Worm (Caenorhabditis elegans) whole organism, L1 larva: ENCODE measurements around the gene srlf-27.

Experiments
- C34B4.2 ChIP-seq: sonication (generic microtip); optimal IDR thresholded peaks from 2 replicates; lab custom pipeline; 2017; ENCODE audit warnings: mild to moderate bottlenecking, missing genetic modification characterization, missing compliant biosample characterization
- ama-1 ChIP-seq: fragments of 150-350 bp; optimal IDR thresholded peaks from 2 replicates; lab custom pipeline; 2014
- blmp-1 ChIP-seq: fragments of 150-350 bp; optimal IDR thresholded peaks from 2 replicates; lab custom pipeline; 2014; ENCODE audit warnings: missing biosample characterization, missing genetic modification characterization
- ceh-82 ChIP-seq, 3 experiments: fragments of 150-350 bp in 1 of 3; sonication (generic microtip) in 2 of 3; optimal IDR thresholded peaks; 2 replicates each; lab custom pipeline; 2014 to 2017; ENCODE audit warnings: missing biosample characterization in 3 of 3, missing genetic modification characterization in 3 of 3
- efl-1 ChIP-seq, 4 experiments: fragments of 150-350 bp; optimal IDR thresholded peaks in 3 of 4; peaks in 1 of 4; 1 replicate in 1 of 4; 2 replicates in 3 of 4; lab custom pipeline; 2014; ENCODE audit warnings: missing biosample characterization in 2 of 4, missing genetic modification characterization in 2 of 4, missing genetic modification reagents in 2 of 4
- efl-3 ChIP-seq: fragments of 200-800 bp; sonication (Bioruptor generic); optimal IDR thresholded peaks from 2 replicates; lab custom pipeline; 2018; ENCODE audit warnings: mild to moderate bottlenecking, missing genetic modification characterization, missing compliant biosample characterization
- elt-3 ChIP-seq, 6 experiments: fragments of 150-350 bp in 1 of 6; sonication (generic microtip); optimal IDR thresholded peaks; 2 replicates each; lab custom pipeline; 2017 to 2018; ENCODE audit warnings: missing biosample characterization in 6 of 6, missing genetic modification characterization in 6 of 6, inconsistent platforms in 1 of 6
- ets-5 ChIP-seq: fragments of 200-800 bp; sonication (Bioruptor generic); IDR thresholded peaks from 2 replicates; pipeline ENCODE4 v1.3.6; 2022; ENCODE audit warnings: missing genetic modification characterization, missing compliant biosample characterization
- fkh-4 ChIP-seq: sonication (generic microtip); optimal IDR thresholded peaks from 2 replicates; lab custom pipeline; 2016; ENCODE audit warnings: missing compliant biosample characterization, missing genetic modification characterization, borderline replicate concordance
- fos-1 ChIP-seq: fragments of 150-350 bp; optimal IDR thresholded peaks from 2 replicates; lab custom pipeline; 2014; ENCODE audit warnings: missing biosample characterization, missing genetic modification characterization
- grh-1 ChIP-seq: fragments of 200-800 bp; sonication (Bioruptor generic); IDR thresholded peaks from 2 replicates; pipeline ENCODE4 v1.3.6; 2022; ENCODE audit warnings: missing genetic modification reagents, missing genetic modification characterization, missing compliant biosample characterization
- hlh-17 ChIP-seq: fragments of 200-800 bp; sonication (Bioruptor generic); optimal IDR thresholded peaks from 2 replicates; lab custom pipeline; 2018; ENCODE audit warnings: missing genetic modification characterization, mild to moderate bottlenecking, missing compliant biosample characterization, moderate library complexity, borderline replicate concordance
- lin-14 ChIP-seq: fragments of 200-800 bp; sonication (Bioruptor generic); optimal IDR thresholded peaks from 2 replicates; lab custom pipeline; 2018; ENCODE audit warnings: mild to moderate bottlenecking, missing genetic modification characterization, moderate library complexity, missing compliant biosample characterization
- lin-15B ChIP-seq: fragments of 150-350 bp; sonication (generic microtip); optimal IDR thresholded peaks from 3 replicates; lab custom pipeline; 2014; ENCODE audit warnings: missing biosample characterization, missing genetic modification characterization
- lin-35 ChIP-seq, 2 experiments: fragments of 150-350 bp; optimal IDR thresholded peaks; 2 replicates each; lab custom pipeline; 2014; ENCODE audit warnings: missing biosample characterization in 2 of 2, missing genetic modification characterization in 2 of 2, missing genetic modification reagents in 2 of 2
- mep-1 ChIP-seq: fragments of 150-350 bp; optimal IDR thresholded peaks from 2 replicates; lab custom pipeline; 2014; ENCODE audit warnings: missing biosample characterization, missing genetic modification characterization
- nhr-11 ChIP-seq: fragments of 150-350 bp; optimal IDR thresholded peaks from 2 replicates; lab custom pipeline; 2014; ENCODE audit warnings: missing biosample characterization, missing genetic modification characterization
- nhr-28 ChIP-seq: fragments of 150-350 bp; optimal IDR thresholded peaks from 2 replicates; lab custom pipeline; 2014; ENCODE audit warnings: missing biosample characterization, missing genetic modification characterization
- nhr-47 ChIP-seq: sonication (generic microtip); optimal IDR thresholded peaks from 2 replicates; lab custom pipeline; 2016; ENCODE audit warnings: mild to moderate bottlenecking, missing genetic modification characterization, moderate library complexity, missing compliant biosample characterization
- nhr-85 ChIP-seq: sonication (generic microtip); peaks from one replicate; lab custom pipeline; 2016; ENCODE audit warnings: missing genetic modification characterization, inconsistent platforms, missing compliant biosample characterization
- pag-3 ChIP-seq: sonication (generic microtip); optimal IDR thresholded peaks from 2 replicates; lab custom pipeline; 2017; ENCODE audit warnings: missing genetic modification characterization, mild to moderate bottlenecking, missing compliant biosample characterization, antibody characterized with exemption, borderline replicate concordance; ENCODE audit not compliant: insufficient read depth
- sox-4 ChIP-seq: sonication (generic microtip); optimal IDR thresholded peaks from 2 replicates; lab custom pipeline; 2016; ENCODE audit warnings: missing genetic modification characterization, missing compliant biosample characterization

The srlf-27 gene

ce11 chrIV:14677095-14677633, 39.7 kb downstream of the srlf-27 start, which contains the start of gene Y57G11C.31:
Y57G11C.31 (plus strand) TSS chrIV:14677370.
- TF ChIP-seq elt-3 (tag; optimal IDR thresholded peaks at IDR 0.05; lab: Kevin White, UChicago): peak in 2 of 6 experiments; percentile 14 to 44
- TF ChIP-seq fkh-4 (tag; lab: Kevin White, UChicago): no peak
- TF ChIP-seq ama-1 (lab: Kevin White, UChicago): no peak
- TF ChIP-seq mep-1 (tag; lab: Kevin White, UChicago): no peak
- TF ChIP-seq ceh-82 (tag; optimal IDR thresholded peaks at IDR 0.05; lab: Kevin White, UChicago): no peak
- TF ChIP-seq fos-1 (tag; lab: Kevin White, UChicago): no peak
- no peak for TF ChIP-seq hlh-17 (GFP tag; lab: Kevin White, UChicago)
- no peak for TF ChIP-seq nhr-11
- no peak for TF ChIP-seq sox-4 (tag; lab: Kevin White, UChicago)
- TF ChIP-seq C34B4.2 (tag; lab: Kevin White, UChicago): no peak
- TF ChIP-seq blmp-1 (tag; lab: Kevin White, UChicago): no peak
- TF ChIP-seq efl-1 (optimal IDR thresholded peaks at IDR 0.05; lab: Kevin White, UChicago): no peak
- peak in 1 of 2 experiments; percentile 86 for TF ChIP-seq efl-1 (GFP tag; optimal IDR thresholded peaks at IDR 0.05 in 1 of 2; lab: Kevin White, UChicago)
- TF ChIP-seq lin-15B (tag; lab: Kevin White, UChicago): no peak
- no peak for TF ChIP-seq nhr-28
- no peak for TF ChIP-seq pag-3
- no peak for TF ChIP-seq ets-5 (GFP tag; lab: Robert Waterston, UW)
- no peak for TF ChIP-seq efl-3 (GFP tag; lab: Kevin White, UChicago)
- TF ChIP-seq nhr-85 (tag; lab: Kevin White, UChicago): peak; percentile 66
- TF ChIP-seq, all 84 proteins: peak for 3

DNA sequence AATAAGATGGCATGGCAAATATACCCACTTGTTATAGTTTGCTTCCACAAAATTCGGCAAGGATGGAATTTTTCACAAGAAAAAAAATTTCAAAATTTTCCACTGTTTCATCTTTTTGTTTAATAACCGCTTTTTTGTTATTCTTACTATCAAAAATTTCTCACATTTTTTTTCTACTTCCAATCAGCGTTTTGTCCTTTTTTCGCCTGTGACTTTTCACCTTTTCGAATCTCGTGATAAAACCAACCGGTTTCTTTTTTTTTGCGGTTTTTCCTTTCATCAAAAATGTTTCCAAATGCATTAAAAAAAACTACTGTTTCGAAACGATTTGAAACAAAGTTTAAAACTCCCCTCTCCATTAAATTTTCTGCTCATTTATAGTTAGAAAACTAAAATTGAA, 41.5 kb downstream of the srlf-27 start:
- TF ChIP-seq grh-1 (GFP tag; lab: Robert Waterston, UW) (no peak), blmp-1 (tag; lab: Kevin White, UChicago) (peak; percentile 62), elt-3 (tag; optimal IDR thresholded peaks at IDR 0.05; lab: Kevin White, UChicago) (peak in 1 of 6 experiments; percentile 11)

- TF ChIP-seq nhr-47 (tag; lab: Kevin White, UChicago) (no peak), lin-14 (GFP tag; lab: Kevin White, UChicago) (no peak), lin-35 (GFP tag; optimal IDR thresholded peaks at IDR 0.05; lab: Kevin White, UChicago) (no peak)
Observed at ce11 chrIV:14687716-14688115, 50.2 kb downstream of the srlf-27 start.
